Worm (Caenorhabditis elegans) whole organism, L1 larva: Measurements from ENCODE around the gene C26B9.2.
A peak's percentile ranks its signal among the peaks of the same experiment; 100 is the strongest.

Experiments used
- Y116A8C.19 ChIP-seq: sonication (generic microtip); optimal IDR thresholded peaks from 2 replicates; lab custom pipeline; 2016; ENCODE audit warnings: missing compliant biosample characterization, missing genetic modification characterization, borderline replicate concordance
- aly-2 ChIP-seq: fragments of 150-350 bp; optimal IDR thresholded peaks from 2 replicates; lab custom pipeline; 2014; ENCODE audit warnings: missing biosample characterization, missing genetic modification characterization
- ceh-63 ChIP-seq: fragments of 200-800 bp; sonication (Bioruptor generic); optimal IDR thresholded peaks from 2 replicates; lab custom pipeline; 2018; ENCODE audit warnings: mild to moderate bottlenecking, missing genetic modification characterization, missing compliant biosample characterization
- ceh-82 ChIP-seq, 3 experiments: fragments of 150-350 bp in 1 of 3; sonication (generic microtip) in 2 of 3; optimal IDR thresholded peaks; 2 replicates each; lab custom pipeline; 2014 to 2017; ENCODE audit warnings: missing biosample characterization in 3 of 3, missing genetic modification characterization in 3 of 3
- ceh-88 ChIP-seq: fragments of 200-800 bp; sonication (Bioruptor generic); IDR thresholded peaks from 2 replicates; pipeline ENCODE4 v1.3.6; 2022; ENCODE audit warnings: missing genetic modification characterization, missing compliant biosample characterization
- ces-1 ChIP-seq: fragments of 150-350 bp; optimal IDR thresholded peaks from 2 replicates; lab custom pipeline; 2014; ENCODE audit warnings: missing biosample characterization, missing genetic modification reagents, missing genetic modification characterization
- dpl-1 ChIP-seq, 3 experiments: fragments of 150-350 bp in 2 of 3; sonication (generic microtip) in 1 of 3; optimal IDR thresholded peaks; 2 replicates each; lab custom pipeline; 2014 to 2017; ENCODE audit warnings: missing biosample characterization in 3 of 3, missing genetic modification characterization in 3 of 3, missing genetic modification reagents in 3 of 3
- dsc-1 ChIP-seq: sonication (generic microtip); optimal IDR thresholded peaks from 2 replicates; lab custom pipeline; 2016; ENCODE audit warnings: mild to moderate bottlenecking, missing genetic modification characterization, missing compliant biosample characterization
- efl-1 ChIP-seq, 4 experiments: fragments of 150-350 bp; optimal IDR thresholded peaks in 3 of 4; peaks in 1 of 4; 1 replicate in 1 of 4; 2 replicates in 3 of 4; lab custom pipeline; 2014; ENCODE audit warnings: missing biosample characterization in 2 of 4, missing genetic modification characterization in 2 of 4, missing genetic modification reagents in 2 of 4
- efl-3 ChIP-seq: fragments of 200-800 bp; sonication (Bioruptor generic); optimal IDR thresholded peaks from 2 replicates; lab custom pipeline; 2018; ENCODE audit warnings: mild to moderate bottlenecking, missing genetic modification characterization, missing compliant biosample characterization
- egl-13 ChIP-seq: sonication (generic microtip); optimal IDR thresholded peaks from 2 replicates; lab custom pipeline; 2016; ENCODE audit warnings: missing genotype, missing genetic modification reagents, missing genetic modification characterization, missing compliant biosample characterization
- elt-2 ChIP-seq: sonication (generic microtip); optimal IDR thresholded peaks from 2 replicates; lab custom pipeline; 2016; ENCODE audit warnings: missing genetic modification characterization, mild to moderate bottlenecking, inconsistent platforms, missing compliant biosample characterization, missing genetic modification reagents
- elt-3 ChIP-seq, 6 experiments: fragments of 150-350 bp in 1 of 6; sonication (generic microtip); optimal IDR thresholded peaks; 2 replicates each; lab custom pipeline; 2017 to 2018; ENCODE audit warnings: missing biosample characterization in 6 of 6, missing genetic modification characterization in 6 of 6, inconsistent platforms in 1 of 6
- fkh-4 ChIP-seq: sonication (generic microtip); optimal IDR thresholded peaks from 2 replicates; lab custom pipeline; 2016; ENCODE audit warnings: missing compliant biosample characterization, missing genetic modification characterization, borderline replicate concordance
- grh-1 ChIP-seq: fragments of 200-800 bp; sonication (Bioruptor generic); IDR thresholded peaks from 2 replicates; pipeline ENCODE4 v1.3.6; 2022; ENCODE audit warnings: missing genetic modification reagents, missing genetic modification characterization, missing compliant biosample characterization
- hlh-17 ChIP-seq: fragments of 200-800 bp; sonication (Bioruptor generic); optimal IDR thresholded peaks from 2 replicates; lab custom pipeline; 2018; ENCODE audit warnings: missing genetic modification characterization, mild to moderate bottlenecking, missing compliant biosample characterization, moderate library complexity, borderline replicate concordance
- isw-1 ChIP-seq: fragments of 200-800 bp; sonication (Bioruptor generic); IDR thresholded peaks from 2 replicates; pipeline ENCODE4 v1.3.6; 2022; ENCODE audit warnings: missing genetic modification characterization, missing compliant biosample characterization
- jun-1 ChIP-seq: fragments of 150-350 bp; optimal IDR thresholded peaks from 2 replicates; lab custom pipeline; 2014; ENCODE audit warnings: missing biosample characterization, missing genetic modification reagents, missing genetic modification characterization
- lin-15B ChIP-seq: fragments of 150-350 bp; sonication (generic microtip); optimal IDR thresholded peaks from 3 replicates; lab custom pipeline; 2014; ENCODE audit warnings: missing biosample characterization, missing genetic modification characterization
- lin-35 ChIP-seq, 2 experiments: fragments of 150-350 bp; optimal IDR thresholded peaks; 2 replicates each; lab custom pipeline; 2014; ENCODE audit warnings: missing biosample characterization in 2 of 2, missing genetic modification characterization in 2 of 2, missing genetic modification reagents in 2 of 2
- mef-2 ChIP-seq: fragments of 150-350 bp; optimal IDR thresholded peaks from 2 replicates; lab custom pipeline; 2014; ENCODE audit warnings: missing biosample characterization, missing genetic modification characterization
- nhr-19 ChIP-seq: fragments of 200-800 bp; sonication (Bioruptor generic); conservative IDR thresholded peaks from 2 replicates; pipeline ENCODE4 v1.3.6; 2022; ENCODE audit warnings: missing genetic modification characterization, missing compliant biosample characterization
- nhr-20 ChIP-seq: sonication (generic microtip); optimal IDR thresholded peaks from 2 replicates; lab custom pipeline; 2016; ENCODE audit warnings: mild to moderate bottlenecking, missing genetic modification characterization, missing compliant biosample characterization
- nhr-237 ChIP-seq: fragments of 150-350 bp; optimal IDR thresholded peaks from 2 replicates; lab custom pipeline; 2014; ENCODE audit warnings: missing biosample characterization, missing genetic modification characterization
- nhr-28 ChIP-seq: fragments of 150-350 bp; optimal IDR thresholded peaks from 2 replicates; lab custom pipeline; 2014; ENCODE audit warnings: missing biosample characterization, missing genetic modification characterization
- nhr-76 ChIP-seq: sonication (generic microtip); optimal IDR thresholded peaks from 2 replicates; lab custom pipeline; 2017; ENCODE audit warnings: missing biosample characterization, missing genetic modification characterization
- nhr-84 ChIP-seq: sonication (generic microtip); optimal IDR thresholded peaks from 2 replicates; lab custom pipeline; 2017; ENCODE audit warnings: missing biosample characterization, missing genetic modification characterization
- nhr-85 ChIP-seq: sonication (generic microtip); peaks from one replicate; lab custom pipeline; 2016; ENCODE audit warnings: missing genetic modification characterization, inconsistent platforms, missing compliant biosample characterization
- pag-3 ChIP-seq: sonication (generic microtip); optimal IDR thresholded peaks from 2 replicates; lab custom pipeline; 2017; ENCODE audit warnings: missing genetic modification characterization, mild to moderate bottlenecking, missing compliant biosample characterization, antibody characterized with exemption, borderline replicate concordance; ENCODE audit not compliant: insufficient read depth
- pax-3 ChIP-seq: fragments of 200-800 bp; sonication (Bioruptor generic); optimal IDR thresholded peaks from 2 replicates; lab custom pipeline; 2018; ENCODE audit warnings: mild to moderate bottlenecking, missing genetic modification characterization, moderate library complexity, missing compliant biosample characterization
- rnt-1 ChIP-seq: sonication (generic microtip); optimal IDR thresholded peaks from 2 replicates; lab custom pipeline; 2016; ENCODE audit warnings: mild to moderate bottlenecking, missing genetic modification characterization, moderate library complexity, missing compliant biosample characterization
- snpc-4 ChIP-seq: fragments of 150-350 bp; optimal IDR thresholded peaks from 2 replicates; lab custom pipeline; 2014; ENCODE audit warnings: missing biosample characterization, missing genetic modification characterization
- sox-4 ChIP-seq: sonication (generic microtip); optimal IDR thresholded peaks from 2 replicates; lab custom pipeline; 2016; ENCODE audit warnings: missing genetic modification characterization, missing compliant biosample characterization
- sptf-1 ChIP-seq: fragments of 150-350 bp; optimal IDR thresholded peaks from 2 replicates; lab custom pipeline; 2014; ENCODE audit warnings: missing biosample characterization, missing genetic modification characterization
- swsn-7 ChIP-seq: sonication (generic microtip); optimal IDR thresholded peaks from 2 replicates; lab custom pipeline; 2016; ENCODE audit warnings: missing genetic modification characterization, missing compliant biosample characterization
- tbx-2 ChIP-seq: sonication (generic microtip); optimal IDR thresholded peaks from 2 replicates; lab custom pipeline; 2016; ENCODE audit warnings: missing genetic modification characterization, missing compliant biosample characterization
- unc-86 ChIP-seq: sonication (generic microtip); optimal IDR thresholded peaks from 2 replicates; lab custom pipeline; 2016; ENCODE audit warnings: missing genetic modification characterization, missing compliant biosample characterization
- unc-98 ChIP-seq: fragments of 200-800 bp; sonication (Bioruptor generic); IDR thresholded peaks from 2 replicates; pipeline ENCODE4 v1.3.6; 2022; ENCODE audit warnings: missing genetic modification characterization, missing compliant biosample characterization
- xbp-1 ChIP-seq: sonication (generic microtip); optimal IDR thresholded peaks from 2 replicates; lab custom pipeline; 2016; ENCODE audit warnings: missing genetic modification characterization, missing compliant biosample characterization
- zag-1 ChIP-seq: fragments of 150-350 bp; optimal IDR thresholded peaks from 2 replicates; lab custom pipeline; 2014; ENCODE audit warnings: missing biosample characterization, missing genetic modification characterization
- ztf-11 ChIP-seq, 2 experiments: sonication (generic microtip); optimal IDR thresholded peaks; 2 replicates each; lab custom pipeline; 2016 to 2017; ENCODE audit warnings: missing genetic modification characterization in 2 of 2, missing biosample characterization in 1 of 2, missing compliant biosample characterization in 1 of 2
- ztf-4 ChIP-seq: fragments of 150-350 bp; optimal IDR thresholded peaks from 2 replicates; lab custom pipeline; 2014; ENCODE audit warnings: missing biosample characterization, missing genetic modification characterization

Gene C26B9.2

ce11 chrX:5323287-5323686 lies 16.7 kb upstream of the C26B9.2 start, which contains the start of gene sto-2:
TSS of gene sto-2 (minus strand) at chrX:5323387.
- no peak for TF ChIP-seq rnt-1 (tag; lab: Kevin White, UChicago)
- no peak for TF ChIP-seq nhr-85
- TF ChIP-seq ztf-11 (tag; optimal IDR thresholded peaks at IDR 0.05; lab: Kevin White, UChicago) = no peak
- TF ChIP-seq sptf-1 = no peak
- no peak for TF ChIP-seq ces-1 (GFP tag; lab: Kevin White, UChicago)
- TF ChIP-seq swsn-7 (tag; lab: Kevin White, UChicago) = no peak
- no peak for TF ChIP-seq fkh-4
- no peak for TF ChIP-seq Y116A8C.19 (tag; lab: Kevin White, UChicago)
- TF ChIP-seq, all 84 proteins: peak for 0

DNA sequence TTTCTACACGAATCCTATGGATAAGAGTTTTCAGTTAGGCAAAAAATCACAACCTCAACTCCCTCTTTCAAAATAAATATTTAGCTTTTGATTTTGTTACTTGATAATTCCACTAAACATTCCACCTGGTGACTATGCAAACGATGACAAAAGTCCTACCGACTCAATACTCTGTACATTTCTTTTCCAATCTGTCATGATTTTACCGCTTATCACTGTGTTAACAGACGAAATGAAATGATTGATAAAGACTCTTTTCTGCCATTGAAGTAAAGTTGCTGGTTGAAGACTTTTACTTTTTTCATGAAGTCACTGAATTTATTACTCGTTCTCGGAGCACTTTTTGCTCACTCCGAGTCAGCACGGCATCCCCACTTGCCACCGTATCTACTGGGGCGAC lies 10.8 kb upstream of the C26B9.2 start, which contains the start of gene C26B9.5:
C26B9.5 (plus strand) TSS at position 244 of the 400 bp plus-strand sequence.
- no peak for TF ChIP-seq rnt-1 (tag; lab: Kevin White, UChicago)
- TF ChIP-seq elt-2 = peak; percentile 37
- no peak for TF ChIP-seq pax-3 (tag; lab: Kevin White, UChicago)
- TF ChIP-seq grh-1 (GFP tag; lab: Robert Waterston, UW) = no peak
- no peak for TF ChIP-seq sox-4
- no peak for TF ChIP-seq aly-2 (tag; lab: Kevin White, UChicago)
- no peak for TF ChIP-seq nhr-28 (tag; lab: Kevin White, UChicago)
- TF ChIP-seq zag-1 (tag; lab: Kevin White, UChicago) = no peak
- TF ChIP-seq nhr-20 (tag; lab: Kevin White, UChicago) = no peak
- TF ChIP-seq, all 84 proteins: peak for 1

DNA sequence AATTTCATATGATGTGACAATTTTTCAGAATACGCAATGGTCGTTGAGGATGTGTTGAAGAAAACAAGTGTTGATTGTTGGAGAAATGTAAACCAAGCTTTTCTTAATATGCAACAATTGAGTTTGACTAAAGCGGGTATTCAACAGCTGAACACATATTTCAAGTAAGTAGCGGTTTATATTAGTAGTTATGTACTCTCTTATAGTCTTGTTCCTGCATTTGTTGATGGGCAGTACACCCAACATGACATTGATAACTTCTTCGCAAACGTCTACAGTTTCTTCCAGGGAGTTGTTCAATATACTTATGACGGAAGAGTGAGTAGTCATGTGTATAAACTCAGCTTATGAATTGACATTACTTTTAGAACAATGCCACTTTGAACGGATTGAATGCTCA lies 9.2 kb upstream of the C26B9.2 start:
- TF ChIP-seq efl-1 (optimal IDR thresholded peaks at IDR 0.05; lab: Kevin White, UChicago) = no peak
- TF ChIP-seq efl-1 (GFP tag; optimal IDR thresholded peaks at IDR 0.05 in 1 of 2; lab: Kevin White, UChicago) = peak in 1 of 2 experiments; percentile 52
- TF ChIP-seq nhr-237 (tag; lab: Kevin White, UChicago) = no peak

- TF ChIP-seq unc-86 (tag; lab: Kevin White, UChicago) (no peak), dpl-1 (GFP tag; optimal IDR thresholded peaks at IDR 0.05; lab: Kevin White, UChicago) (no peak)
These were observed 4.6 kb upstream of the C26B9.2 start, which contains the start of gene C26B9.6 for ce11 chrX:5335368-5335767. TSS of gene C26B9.6 (minus strand) at chrX:5335468.

DNA sequence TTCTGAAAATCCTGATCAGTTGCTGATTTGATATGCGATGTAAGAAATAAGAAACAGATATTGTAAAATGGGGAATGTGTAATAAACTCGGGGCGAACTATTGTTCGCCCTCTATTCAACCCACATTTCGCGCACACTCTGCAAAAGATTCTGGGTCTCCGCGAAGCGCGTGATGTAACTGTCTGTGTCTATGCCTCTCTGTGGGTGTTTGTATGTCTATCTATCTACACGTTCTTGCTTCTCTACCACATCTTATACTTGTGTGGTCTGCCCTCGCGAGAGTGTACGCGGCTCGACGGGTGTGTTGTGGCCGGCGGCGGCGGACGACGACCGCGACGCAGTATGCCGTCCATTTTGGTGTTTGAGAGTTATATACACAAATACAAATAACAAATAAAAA lies 3.5 kb upstream of the C26B9.2 start:
- TF ChIP-seq lin-35 (GFP tag; optimal IDR thresholded peaks at IDR 0.05; lab: Kevin White, UChicago) (peak; percentile 25 to 58), ceh-63 (no peak), zag-1 (tag; lab: Kevin White, UChicago) (no peak), sptf-1 (no peak), dsc-1 (tag; lab: Kevin White, UChicago) (no peak), nhr-28 (tag; lab: Kevin White, UChicago) (no peak), unc-98 (GFP tag; lab: Robert Waterston, UW) (no peak), nhr-76 (tag; lab: Kevin White, UChicago) (no peak), lin-15B (no peak), snpc-4 (peak; percentile 8), elt-3 (tag; optimal IDR thresholded peaks at IDR 0.05; lab: Kevin White, UChicago) (peak in 1 of 6 experiments; percentile 49), nhr-84 (no peak), ceh-88 (no peak), isw-1 (GFP tag; lab: Robert Waterston, UW) (peak; percentile 37), efl-3 (GFP tag; lab: Kevin White, UChicago) (no peak), unc-86 (tag; lab: Kevin White, UChicago) (peak; percentile 24), jun-1 (tag; lab: Kevin White, UChicago) (peak; percentile 29), hlh-17 (GFP tag; lab: Kevin White, UChicago) (no peak), pag-3 (tag; lab: Kevin White, UChicago) (no peak), ztf-11 (tag; optimal IDR thresholded peaks at IDR 0.05; lab: Kevin White, UChicago) (no peak), dpl-1 (GFP tag; optimal IDR thresholded peaks at IDR 0.05; lab: Kevin White, UChicago) (peak in 1 of 3 experiments; percentile 24), ceh-82 (tag; optimal IDR thresholded peaks at IDR 0.05; lab: Kevin White, UChicago) (peak; percentile 31 to 62 (median 43)), mef-2 (tag; lab: Kevin White, UChicago) (no peak), ztf-4 (tag; lab: Kevin White, UChicago) (no peak), tbx-2 (peak; percentile 55), egl-13 (peak; percentile 12), nhr-19 (GFP tag; lab: Robert Waterston, UW) (peak; percentile 21; the same call in 1 of the 2 replicates), xbp-1 (tag; lab: Kevin White, UChicago) (peak; percentile 45), sox-4 (no peak), Y116A8C.19 (tag; lab: Kevin White, UChicago) (no peak)
